Fruit fly (Drosophila melanogaster) whole organism, embryonic: Measurements from ENCODE around the gene Nmdar2.

Source experiments
- Bteb2 ChIP-seq: fragments of 200-800 bp; sonication (Bioruptor generic); optimal IDR thresholded peaks from 2 replicates; lab custom pipeline; 2016; ENCODE audit warnings: missing biosample characterization, missing genetic modification characterization
- CG10366 ChIP-seq: fragments of 200-800 bp; sonication (Bioruptor generic); IDR thresholded peaks from 2 replicates; pipeline ENCODE4 v1.3.6; 2022; ENCODE audit warnings: missing biosample characterization, missing genetic modification characterization
- CG10462 ChIP-seq: fragments of 200-800 bp; sonication (Bioruptor generic); optimal IDR thresholded peaks from 2 replicates; lab custom pipeline; 2016; ENCODE audit warnings: missing biosample characterization, missing genetic modification characterization
- CG12236 ChIP-seq: fragments of 200-800 bp; sonication (Bioruptor generic); optimal IDR thresholded peaks from 2 replicates; lab custom pipeline; 2016; ENCODE audit warnings: missing biosample characterization, missing genetic modification characterization
- CG15073 ChIP-seq: fragments of 200-800 bp; sonication (Bioruptor generic); optimal IDR thresholded peaks from 2 replicates; lab custom pipeline; 2016; ENCODE audit warnings: missing biosample characterization, missing genetic modification characterization
- CG15514 ChIP-seq: fragments of 200-800 bp; sonication (Bioruptor generic); optimal IDR thresholded peaks from 3 replicates; lab custom pipeline; 2017; ENCODE audit warnings: missing biosample characterization, missing genetic modification characterization, mild to moderate bottlenecking, moderate library complexity, missing genetic modification reagents
- CG1603 ChIP-seq: fragments of 200-800 bp; sonication (Bioruptor generic); optimal IDR thresholded peaks from 2 replicates; lab custom pipeline; 2019; ENCODE audit warnings: missing biosample characterization, mild to moderate bottlenecking, missing genetic modification characterization, moderate library complexity
- CG2875 ChIP-seq: fragments of 200-800 bp; sonication (Bioruptor generic); optimal IDR thresholded peaks from 2 replicates; lab custom pipeline; 2017; ENCODE audit warnings: missing biosample characterization, mild to moderate bottlenecking, missing genetic modification characterization, missing genetic modification reagents
- CG3163 ChIP-seq: fragments of 200-800 bp; sonication (Bioruptor generic); optimal IDR thresholded peaks from 3 replicates; lab custom pipeline; 2016; ENCODE audit warnings: missing biosample characterization, missing genetic modification characterization
- CG34224 ChIP-seq: fragments of 200-800 bp; sonication (Bioruptor generic); IDR thresholded peaks from 3 replicates; pipeline ENCODE4 v1.3.6; 2022; ENCODE audit warnings: missing biosample characterization, missing genetic modification characterization; ENCODE audit not compliant: partially characterized antibody
- CG42726 ChIP-seq: fragments of 200-800 bp; sonication (Bioruptor generic); IDR thresholded peaks from 2 replicates; pipeline ENCODE4 v1.3.6; 2022; ENCODE audit warnings: missing biosample characterization, missing genetic modification characterization; ENCODE audit not compliant: partially characterized antibody
- CG4707 ChIP-seq: fragments of 200-800 bp; sonication (Bioruptor generic); optimal IDR thresholded peaks from 2 replicates; lab custom pipeline; 2018; ENCODE audit warnings: missing biosample characterization, mild to moderate bottlenecking, missing genetic modification characterization, moderate library complexity
- CG6854 ChIP-seq: fragments of 200-800 bp; sonication (Bioruptor generic); optimal IDR thresholded peaks from 3 replicates; lab custom pipeline; 2017; ENCODE audit warnings: missing biosample characterization, mild to moderate bottlenecking, missing genetic modification characterization
- CG8281 ChIP-seq: fragments of 200-800 bp; sonication (Bioruptor generic); optimal IDR thresholded peaks from 2 replicates; lab custom pipeline; 2018; ENCODE audit warnings: missing biosample characterization, mild to moderate bottlenecking, missing genetic modification characterization, moderate library complexity
- CG8478 ChIP-seq: fragments of >200 bp; optimal IDR thresholded peaks from 2 replicates; lab custom pipeline; 2018
- CG9727 ChIP-seq: fragments of 200-800 bp; sonication (Bioruptor generic); optimal IDR thresholded peaks from 3 replicates; lab custom pipeline; 2017; ENCODE audit warnings: missing biosample characterization, mild to moderate bottlenecking, missing genetic modification characterization
- CrebB ChIP-seq: fragments of 200-800 bp; sonication (Bioruptor generic); optimal IDR thresholded peaks from 3 replicates; lab custom pipeline; 2018; ENCODE audit warnings: missing biosample characterization, mild to moderate bottlenecking, missing genetic modification characterization
- D19B ChIP-seq: fragments of 200-800 bp; sonication (Bioruptor generic); optimal IDR thresholded peaks from 2 replicates; lab custom pipeline; 2017; ENCODE audit warnings: missing biosample characterization, mild to moderate bottlenecking, missing genetic modification characterization
- Dad ChIP-seq: fragments of 200-800 bp; sonication (Bioruptor generic); optimal IDR thresholded peaks from 3 replicates; lab custom pipeline; 2016; ENCODE audit warnings: missing biosample characterization, missing genetic modification characterization
- E2f1 ChIP-seq: fragments of 200-800 bp; sonication (Bioruptor generic); IDR thresholded peaks from 2 replicates; pipeline ENCODE4 v1.3.6; 2022; ENCODE audit warnings: missing biosample characterization, missing genetic modification characterization
- Hr51 ChIP-seq, 2 experiments: fragments of 200-800 bp; sonication (Bioruptor generic); optimal IDR thresholded peaks; 2 replicates in 1 of 2; 3 replicates in 1 of 2; lab custom pipeline; 2016 to 2018; ENCODE audit warnings: missing biosample characterization in 2 of 2, missing genetic modification characterization in 2 of 2, mild to moderate bottlenecking in 1 of 2, moderate library complexity in 1 of 2
- Kr ChIP-seq: fragments of 200-800 bp; sonication (Bioruptor generic); optimal IDR thresholded peaks from 2 replicates; lab custom pipeline; 2017; ENCODE audit warnings: missing biosample characterization, mild to moderate bottlenecking, missing genetic modification characterization
- Mes4 ChIP-seq: fragments of 200-800 bp; sonication (Bioruptor generic); optimal IDR thresholded peaks from 2 replicates; lab custom pipeline; 2016; ENCODE audit warnings: missing biosample characterization, missing genetic modification characterization
- Mrtf ChIP-seq: fragments of 200-800 bp; sonication (Bioruptor generic); IDR thresholded peaks from 3 replicates; pipeline ENCODE4 v1.3.6; 2022; ENCODE audit warnings: missing biosample characterization, missing genetic modification characterization
- NK7.1 ChIP-seq: fragments of 200-800 bp; sonication (Bioruptor generic); optimal IDR thresholded peaks from 3 replicates; lab custom pipeline; 2016; ENCODE audit warnings: missing biosample characterization, missing genetic modification characterization
- Optix ChIP-seq: fragments of 200-800 bp; sonication (Bioruptor generic); IDR thresholded peaks from 3 replicates; pipeline ENCODE4 v1.3.6; 2022; ENCODE audit warnings: missing biosample characterization, missing genetic modification characterization
- PHDP ChIP-seq: fragments of 200-800 bp; sonication (Bioruptor generic); optimal IDR thresholded peaks from 3 replicates; lab custom pipeline; 2018; ENCODE audit warnings: missing biosample characterization, mild to moderate bottlenecking, missing genetic modification characterization, moderate library complexity
- Six4 ChIP-seq: fragments of 200-800 bp; sonication (Bioruptor generic); optimal IDR thresholded peaks from 2 replicates; lab custom pipeline; 2016; ENCODE audit warnings: missing biosample characterization, missing genetic modification characterization
- al ChIP-seq: fragments of 200-800 bp; sonication (Bioruptor generic); IDR thresholded peaks from 2 replicates; pipeline ENCODE4 v1.3.6; 2022; ENCODE audit warnings: missing biosample characterization, missing genetic modification characterization
- bigmax ChIP-seq: fragments of 200-800 bp; sonication (Bioruptor generic); optimal IDR thresholded peaks from 2 replicates; lab custom pipeline; 2018; ENCODE audit warnings: missing biosample characterization, mild to moderate bottlenecking, missing genetic modification characterization
- bowl ChIP-seq: fragments of 200-800 bp; sonication (Bioruptor generic); IDR thresholded peaks from 2 replicates; pipeline ENCODE4 v1.3.6; 2022; ENCODE audit warnings: missing biosample characterization, missing genetic modification characterization
- ci ChIP-seq: fragments of 200-800 bp; sonication (Bioruptor generic); IDR thresholded peaks from 3 replicates; pipeline ENCODE4 v1.3.6; 2022; ENCODE audit warnings: missing biosample characterization, missing genetic modification characterization
- crc ChIP-seq: fragments of 200-800 bp; sonication (Bioruptor generic); optimal IDR thresholded peaks from 2 replicates; lab custom pipeline; 2016; ENCODE audit warnings: missing biosample characterization, missing genetic modification characterization
- croc ChIP-seq: fragments of 200-800 bp; sonication (Bioruptor generic); conservative IDR thresholded peaks from 3 replicates; pipeline ENCODE4 v1.3.6; 2022; ENCODE audit warnings: missing biosample characterization, missing genetic modification characterization
- ems ChIP-seq: fragments of 200-800 bp; sonication (Bioruptor generic); optimal IDR thresholded peaks from 3 replicates; lab custom pipeline; 2016; ENCODE audit warnings: missing biosample characterization, missing genetic modification characterization
- exex ChIP-seq: fragments of 200-800 bp; sonication (Bioruptor generic); optimal IDR thresholded peaks from 4 replicates; lab custom pipeline; 2018; ENCODE audit warnings: missing biosample characterization, mild to moderate bottlenecking, missing genetic modification characterization, moderate library complexity
- gsb-n ChIP-seq: fragments of 200-800 bp; sonication (Bioruptor generic); optimal IDR thresholded peaks from 3 replicates; lab custom pipeline; 2018; ENCODE audit warnings: missing biosample characterization, mild to moderate bottlenecking, missing genetic modification characterization
- ham ChIP-seq: fragments of 200-800 bp; sonication (Bioruptor generic); IDR thresholded peaks from 2 replicates; pipeline ENCODE4 v1.3.6; 2022; ENCODE audit warnings: missing biosample characterization, missing genetic modification characterization
- inv ChIP-seq: fragments of 200-800 bp; sonication (Bioruptor generic); IDR thresholded peaks from 2 replicates; pipeline ENCODE4 v1.3.6; 2022; ENCODE audit warnings: missing biosample characterization, missing genetic modification characterization; ENCODE audit not compliant: partially characterized antibody
- jumu ChIP-seq: fragments of 200-800 bp; sonication (Bioruptor generic); optimal IDR thresholded peaks from 3 replicates; lab custom pipeline; 2016; ENCODE audit warnings: missing biosample characterization, missing genetic modification characterization
- kah ChIP-seq: fragments of 200-800 bp; sonication (Bioruptor generic); optimal IDR thresholded peaks from 2 replicates; lab custom pipeline; 2018; ENCODE audit warnings: missing biosample characterization, mild to moderate bottlenecking, missing genetic modification characterization
- luna ChIP-seq: fragments of 200-800 bp; sonication (Bioruptor generic); optimal IDR thresholded peaks from 2 replicates; lab custom pipeline; 2016; ENCODE audit warnings: missing biosample characterization, missing genetic modification characterization
- nerfin-2 ChIP-seq: fragments of 200-800 bp; sonication (Bioruptor generic); IDR thresholded peaks from 2 replicates; pipeline ENCODE4 v1.3.6; 2022; ENCODE audit warnings: missing biosample characterization, missing genetic modification characterization; ENCODE audit not compliant: partially characterized antibody
- oc ChIP-seq: fragments of 200-800 bp; sonication (Bioruptor generic); optimal IDR thresholded peaks from 2 replicates; lab custom pipeline; 2018; ENCODE audit warnings: missing biosample characterization, mild to moderate bottlenecking, missing genetic modification characterization, moderate library complexity
- pros ChIP-seq: fragments of 200-800 bp; sonication (Bioruptor generic); optimal IDR thresholded peaks from 3 replicates; lab custom pipeline; 2019; ENCODE audit warnings: missing biosample characterization, mild to moderate bottlenecking, missing genetic modification characterization, moderate library complexity
- schlank ChIP-seq: fragments of 200-800 bp; sonication (Bioruptor generic); optimal IDR thresholded peaks from 2 replicates; lab custom pipeline; 2018; ENCODE audit warnings: missing biosample characterization, mild to moderate bottlenecking, missing genetic modification characterization
- vnd ChIP-seq: fragments of 200-800 bp; sonication (Bioruptor generic); IDR thresholded peaks from 3 replicates; pipeline ENCODE4 v1.3.6; 2022; ENCODE audit warnings: missing biosample characterization, missing genetic modification characterization; ENCODE audit not compliant: partially characterized antibody
- z ChIP-seq: fragments of 200-800 bp; sonication (Bioruptor generic); IDR thresholded peaks from 3 replicates; pipeline ENCODE4 v1.3.6; 2022; ENCODE audit warnings: missing biosample characterization, missing genetic modification characterization
- zf30C ChIP-seq: fragments of 200-800 bp; sonication (Bioruptor generic); optimal IDR thresholded peaks from 3 replicates; lab custom pipeline; 2018; ENCODE audit warnings: missing biosample characterization, mild to moderate bottlenecking, missing genetic modification characterization

Nmdar2 gene

dm6 chrX:1482840-1483518 lies 24.6 kb downstream of the Nmdar2 start, which contains the start of the genes sta and inc (continued):
- TF ChIP-seq ham (GFP tag; lab: Robert Waterston, UW) (no peak), oc (tag; lab: Kevin White, UChicago) (peak; percentile 65), CG10462 (GFP tag; lab: Kevin White, UChicago) (no peak), NK7.1 (GFP tag; lab: Kevin White, UChicago) (no peak), CG34224 (GFP tag; lab: Robert Waterston, UW) (peak; percentile 67), CG1603 (tag; lab: Kevin White, UChicago) (peak; percentile 92), inv (GFP tag; lab: Robert Waterston, UW) (peak; percentile 38; the same call in 1 of the 2 replicates), z (GFP tag; lab: Robert Waterston, UW) (0 out of 3 replicates have a peak, but pooled peaks have one; percentile 27), bowl (GFP tag; lab: Robert Waterston, UW) (peak; percentile 55; the same call in 1 of the 2 replicates), exex (tag; lab: Kevin White, UChicago) (no peak), CG8478 (lab: Kevin White, UChicago) (no peak), CG2875 (GFP tag; lab: Kevin White, UChicago) (peak; percentile 66), CG9727 (GFP tag; lab: Kevin White, UChicago) (peak; percentile 71), crc (GFP tag; lab: Kevin White, UChicago) (no peak), Bteb2 (GFP tag; lab: Kevin White, UChicago) (peak; percentile 68), PHDP (tag; lab: Kevin White, UChicago) (peak; percentile 79), al (GFP tag; lab: Robert Waterston, UW) (no peak), Hr51 (GFP tag; optimal IDR thresholded peaks at IDR 0.05; lab: Kevin White, UChicago) (peak; percentile 53), schlank (peak; percentile 67), CG3163 (peak; percentile 31), CG42726 (GFP tag; lab: Robert Waterston, UW) (peak; percentile 74), CG15073 (GFP tag; lab: Kevin White, UChicago) (no peak), CrebB (peak; percentile 79), CG8281 (tag; lab: Kevin White, UChicago) (no peak), bigmax (GFP tag; lab: Kevin White, UChicago) (peak; percentile 92), D19B (GFP tag; lab: Kevin White, UChicago) (peak; percentile 54), nerfin-2 (no peak), ems (GFP tag; lab: Kevin White, UChicago) (peak; percentile 45), luna (GFP tag; lab: Kevin White, UChicago) (peak; percentile 6), kah (GFP tag; lab: Kevin White, UChicago) (peak; percentile 46), pros (GFP tag; lab: Kevin White, UChicago) (peak; percentile 32), zf30C (GFP tag; lab: Kevin White, UChicago) (peak; percentile 34), CG15514 (GFP tag; lab: Kevin White, UChicago) (peak; percentile 89), CG10366 (no peak; the same call in 1 of the 2 replicates), CG12236 (GFP tag; lab: Kevin White, UChicago) (no peak), jumu (GFP tag; lab: Kevin White, UChicago) (peak; percentile 7), Mrtf (GFP tag; lab: Robert Waterston, UW) (0 out of 3 replicates have a peak, but pooled peaks have one; percentile 48), gsb-n (peak; percentile 69), vnd (no peak), E2f1 (GFP tag; lab: Robert Waterston, UW) (peak; percentile 42; the same call in 1 of the 2 replicates), CG6854 (peak; percentile 75), CG4707 (peak; percentile 52), ci (GFP tag; lab: Robert Waterston, UW) (peak; percentile 89), Mes4 (peak; percentile 81), croc (no peak; the same call in 2 of the 3 replicates), Optix (0 out of 3 replicates have a peak, but pooled peaks have one; percentile 41), Dad (GFP tag; lab: Kevin White, UChicago) (peak; percentile 58), Six4 (GFP tag; lab: Kevin White, UChicago) (peak; percentile 22), Kr (GFP tag; lab: Kevin White, UChicago) (no peak)
